Worm (Caenorhabditis elegans) whole organism, L1 larva: ENCODE measurements around the gene C33D9.8.
A peak's percentile ranks its signal among the peaks of the same experiment; 100 is the strongest.

Experiments
- C04F5.9 ChIP-seq: sonication (generic microtip); optimal IDR thresholded peaks from 2 replicates; lab custom pipeline; 2016; ENCODE audit warnings: missing genetic modification characterization, missing compliant biosample characterization
- aha-1 ChIP-seq: fragments of 150-350 bp; optimal IDR thresholded peaks from 2 replicates; lab custom pipeline; 2014; ENCODE audit warnings: missing biosample characterization, missing genetic modification characterization
- alr-1 ChIP-seq: fragments of 200-800 bp; sonication (Bioruptor generic); optimal IDR thresholded peaks from 2 replicates; lab custom pipeline; 2018; ENCODE audit warnings: borderline replicate concordance, mild to moderate bottlenecking, missing genetic modification characterization, missing compliant biosample characterization
- aly-2 ChIP-seq: fragments of 150-350 bp; optimal IDR thresholded peaks from 2 replicates; lab custom pipeline; 2014; ENCODE audit warnings: missing biosample characterization, missing genetic modification characterization
- blmp-1 ChIP-seq: fragments of 150-350 bp; optimal IDR thresholded peaks from 2 replicates; lab custom pipeline; 2014; ENCODE audit warnings: missing biosample characterization, missing genetic modification characterization
- ceh-63 ChIP-seq: fragments of 200-800 bp; sonication (Bioruptor generic); optimal IDR thresholded peaks from 2 replicates; lab custom pipeline; 2018; ENCODE audit warnings: mild to moderate bottlenecking, missing genetic modification characterization, missing compliant biosample characterization
- ceh-82 ChIP-seq, 3 experiments: fragments of 150-350 bp in 1 of 3; sonication (generic microtip) in 2 of 3; optimal IDR thresholded peaks; 2 replicates each; lab custom pipeline; 2014 to 2017; ENCODE audit warnings: missing biosample characterization in 3 of 3, missing genetic modification characterization in 3 of 3
- ceh-88 ChIP-seq: fragments of 200-800 bp; sonication (Bioruptor generic); IDR thresholded peaks from 2 replicates; pipeline ENCODE4 v1.3.6; 2022; ENCODE audit warnings: missing genetic modification characterization, missing compliant biosample characterization
- dsc-1 ChIP-seq: sonication (generic microtip); optimal IDR thresholded peaks from 2 replicates; lab custom pipeline; 2016; ENCODE audit warnings: mild to moderate bottlenecking, missing genetic modification characterization, missing compliant biosample characterization
- efl-1 ChIP-seq, 4 experiments: fragments of 150-350 bp; optimal IDR thresholded peaks in 3 of 4; peaks in 1 of 4; 1 replicate in 1 of 4; 2 replicates in 3 of 4; lab custom pipeline; 2014; ENCODE audit warnings: missing biosample characterization in 2 of 4, missing genetic modification characterization in 2 of 4, missing genetic modification reagents in 2 of 4
- elt-3 ChIP-seq, 6 experiments: fragments of 150-350 bp in 1 of 6; sonication (generic microtip); optimal IDR thresholded peaks; 2 replicates each; lab custom pipeline; 2017 to 2018; ENCODE audit warnings: missing biosample characterization in 6 of 6, missing genetic modification characterization in 6 of 6, inconsistent platforms in 1 of 6
- fkh-10 ChIP-seq: sonication (generic microtip); optimal IDR thresholded peaks from 2 replicates; lab custom pipeline; 2017; ENCODE audit warnings: missing biosample characterization, missing genetic modification reagents, missing genetic modification characterization
- hlh-17 ChIP-seq: fragments of 200-800 bp; sonication (Bioruptor generic); optimal IDR thresholded peaks from 2 replicates; lab custom pipeline; 2018; ENCODE audit warnings: missing genetic modification characterization, mild to moderate bottlenecking, missing compliant biosample characterization, moderate library complexity, borderline replicate concordance
- hlh-4 ChIP-seq: sonication (generic microtip); optimal IDR thresholded peaks from 2 replicates; lab custom pipeline; 2016; ENCODE audit warnings: mild to moderate bottlenecking, missing genetic modification characterization, missing compliant biosample characterization
- isw-1 ChIP-seq: fragments of 200-800 bp; sonication (Bioruptor generic); IDR thresholded peaks from 2 replicates; pipeline ENCODE4 v1.3.6; 2022; ENCODE audit warnings: missing genetic modification characterization, missing compliant biosample characterization
- lin-14 ChIP-seq: fragments of 200-800 bp; sonication (Bioruptor generic); optimal IDR thresholded peaks from 2 replicates; lab custom pipeline; 2018; ENCODE audit warnings: mild to moderate bottlenecking, missing genetic modification characterization, moderate library complexity, missing compliant biosample characterization
- lin-15B ChIP-seq: fragments of 150-350 bp; sonication (generic microtip); optimal IDR thresholded peaks from 3 replicates; lab custom pipeline; 2014; ENCODE audit warnings: missing biosample characterization, missing genetic modification characterization
- lin-35 ChIP-seq, 2 experiments: fragments of 150-350 bp; optimal IDR thresholded peaks; 2 replicates each; lab custom pipeline; 2014; ENCODE audit warnings: missing biosample characterization in 2 of 2, missing genetic modification characterization in 2 of 2, missing genetic modification reagents in 2 of 2
- lin-39 ChIP-seq: fragments of 150-350 bp; optimal IDR thresholded peaks from 2 replicates; lab custom pipeline; 2014; ENCODE audit warnings: missing biosample characterization, missing genetic modification reagents, missing genetic modification characterization
- lir-3 ChIP-seq: sonication (generic microtip); optimal IDR thresholded peaks from 2 replicates; lab custom pipeline; 2016; ENCODE audit warnings: mild to moderate bottlenecking, missing genetic modification characterization, moderate library complexity, missing compliant biosample characterization; ENCODE audit not compliant: poor library complexity
- lsy-2 ChIP-seq, 2 experiments: fragments of 150-350 bp; optimal IDR thresholded peaks; 2 replicates each; lab custom pipeline; 2014; ENCODE audit warnings: missing biosample characterization in 2 of 2, missing genetic modification characterization in 2 of 2
- mef-2 ChIP-seq: fragments of 150-350 bp; optimal IDR thresholded peaks from 2 replicates; lab custom pipeline; 2014; ENCODE audit warnings: missing biosample characterization, missing genetic modification characterization
- nhr-19 ChIP-seq: fragments of 200-800 bp; sonication (Bioruptor generic); conservative IDR thresholded peaks from 2 replicates; pipeline ENCODE4 v1.3.6; 2022; ENCODE audit warnings: missing genetic modification characterization, missing compliant biosample characterization
- nhr-20 ChIP-seq: sonication (generic microtip); optimal IDR thresholded peaks from 2 replicates; lab custom pipeline; 2016; ENCODE audit warnings: mild to moderate bottlenecking, missing genetic modification characterization, missing compliant biosample characterization
- nhr-237 ChIP-seq: fragments of 150-350 bp; optimal IDR thresholded peaks from 2 replicates; lab custom pipeline; 2014; ENCODE audit warnings: missing biosample characterization, missing genetic modification characterization
- nhr-47 ChIP-seq: sonication (generic microtip); optimal IDR thresholded peaks from 2 replicates; lab custom pipeline; 2016; ENCODE audit warnings: mild to moderate bottlenecking, missing genetic modification characterization, moderate library complexity, missing compliant biosample characterization
- nhr-71 ChIP-seq: sonication (generic microtip); optimal IDR thresholded peaks from 2 replicates; lab custom pipeline; 2016; ENCODE audit warnings: mild to moderate bottlenecking, missing genetic modification characterization, moderate library complexity, missing compliant biosample characterization
- nhr-77 ChIP-seq: fragments of 150-350 bp; optimal IDR thresholded peaks from 2 replicates; lab custom pipeline; 2014; ENCODE audit warnings: missing biosample characterization, missing genetic modification characterization
- nhr-85 ChIP-seq: sonication (generic microtip); peaks from one replicate; lab custom pipeline; 2016; ENCODE audit warnings: missing genetic modification characterization, inconsistent platforms, missing compliant biosample characterization
- nhr-90 ChIP-seq: sonication (generic microtip); optimal IDR thresholded peaks from 2 replicates; lab custom pipeline; 2016; ENCODE audit warnings: mild to moderate bottlenecking, missing genetic modification characterization, missing compliant biosample characterization; ENCODE audit not compliant: poor library complexity
- pqm-1 ChIP-seq: sonication (generic microtip); optimal IDR thresholded peaks from 3 replicates; lab custom pipeline; 2017; ENCODE audit warnings: missing biosample characterization, missing genetic modification characterization
- rnt-1 ChIP-seq: sonication (generic microtip); optimal IDR thresholded peaks from 2 replicates; lab custom pipeline; 2016; ENCODE audit warnings: mild to moderate bottlenecking, missing genetic modification characterization, moderate library complexity, missing compliant biosample characterization
- skn-1 ChIP-seq: fragments of 150-350 bp; optimal IDR thresholded peaks from 2 replicates; lab custom pipeline; 2014; ENCODE audit warnings: missing biosample characterization, missing genetic modification characterization
- snpc-4 ChIP-seq: fragments of 150-350 bp; optimal IDR thresholded peaks from 2 replicates; lab custom pipeline; 2014; ENCODE audit warnings: missing biosample characterization, missing genetic modification characterization
- snu-23 ChIP-seq: sonication (generic microtip); optimal IDR thresholded peaks from 2 replicates; lab custom pipeline; 2016; ENCODE audit warnings: missing genetic modification characterization, missing compliant biosample characterization
- sptf-1 ChIP-seq: fragments of 150-350 bp; optimal IDR thresholded peaks from 2 replicates; lab custom pipeline; 2014; ENCODE audit warnings: missing biosample characterization, missing genetic modification characterization
- sup-37 ChIP-seq: fragments of 200-800 bp; sonication (Bioruptor generic); optimal IDR thresholded peaks from 2 replicates; lab custom pipeline; 2018; ENCODE audit warnings: mild to moderate bottlenecking, missing genetic modification characterization, missing compliant biosample characterization
- tbx-2 ChIP-seq: sonication (generic microtip); optimal IDR thresholded peaks from 2 replicates; lab custom pipeline; 2016; ENCODE audit warnings: missing genetic modification characterization, missing compliant biosample characterization
- unc-86 ChIP-seq: sonication (generic microtip); optimal IDR thresholded peaks from 2 replicates; lab custom pipeline; 2016; ENCODE audit warnings: missing genetic modification characterization, missing compliant biosample characterization
- unc-98 ChIP-seq: fragments of 200-800 bp; sonication (Bioruptor generic); IDR thresholded peaks from 2 replicates; pipeline ENCODE4 v1.3.6; 2022; ENCODE audit warnings: missing genetic modification characterization, missing compliant biosample characterization
- vab-15 ChIP-seq: sonication (generic microtip); optimal IDR thresholded peaks from 2 replicates; lab custom pipeline; 2017; ENCODE audit warnings: missing genotype, mild to moderate bottlenecking, missing genetic modification characterization, missing compliant biosample characterization
- xbp-1 ChIP-seq: sonication (generic microtip); optimal IDR thresholded peaks from 2 replicates; lab custom pipeline; 2016; ENCODE audit warnings: missing genetic modification characterization, missing compliant biosample characterization
- zip-4 ChIP-seq: fragments of 200-800 bp; sonication (Bioruptor generic); optimal IDR thresholded peaks from 2 replicates; lab custom pipeline; 2018; ENCODE audit warnings: mild to moderate bottlenecking, missing genetic modification characterization, moderate library complexity, missing compliant biosample characterization

The C33D9.8 gene

ce11 chrIV:8816029-8816428 is 29.5 kb upstream of the C33D9.8 start, which contains the start of gene grsp-2:
grsp-2 (plus strand) TSS chrIV:8816329.
- TF ChIP-seq nhr-19 (GFP tag; lab: Robert Waterston, UW) (no peak), nhr-71 (peak; percentile 5), ceh-82 (tag; optimal IDR thresholded peaks at IDR 0.05; lab: Kevin White, UChicago) (no peak), unc-98 (GFP tag; lab: Robert Waterston, UW) (no peak), unc-86 (no peak), nhr-85 (tag; lab: Kevin White, UChicago) (peak; percentile 71), blmp-1 (tag; lab: Kevin White, UChicago) (peak; percentile 11), sptf-1 (tag; lab: Kevin White, UChicago) (no peak), elt-3 (tag; optimal IDR thresholded peaks at IDR 0.05; lab: Kevin White, UChicago) (peak in 1 of 6 experiments; percentile 1), snu-23 (peak; percentile 2), ceh-88 (no peak)
- TF ChIP-seq, all 84 proteins: peak for 5

ce11 chrIV:8815162-8815561 is 28.6 kb upstream of the C33D9.8 start:
- TF ChIP-seq elt-3 (tag; optimal IDR thresholded peaks at IDR 0.05; lab: Kevin White, UChicago): peak in 4 of 6 experiments; percentile 17 to 84 (median 32)
- peak in 1 of 2 experiments; percentile 18 for TF ChIP-seq lin-35 (GFP tag; optimal IDR thresholded peaks at IDR 0.05; lab: Kevin White, UChicago)
- TF ChIP-seq efl-1 (optimal IDR thresholded peaks at IDR 0.05; lab: Kevin White, UChicago): no peak
- TF ChIP-seq efl-1 (GFP tag; optimal IDR thresholded peaks at IDR 0.05 in 1 of 2; lab: Kevin White, UChicago): no peak
- peak; percentile 59 for TF ChIP-seq nhr-20 (tag; lab: Kevin White, UChicago)
- TF ChIP-seq rnt-1 (tag; lab: Kevin White, UChicago): no peak
- no peak for TF ChIP-seq pqm-1 (tag; lab: Kevin White, UChicago)
- TF ChIP-seq lsy-2 (tag; optimal IDR thresholded peaks at IDR 0.05; lab: Kevin White, UChicago): peak in 1 of 2 experiments; percentile 31
- TF ChIP-seq nhr-90 (tag; lab: Kevin White, UChicago): peak; percentile 13
- TF ChIP-seq nhr-19 (GFP tag; lab: Robert Waterston, UW): no peak
- TF ChIP-seq snu-23: peak; percentile 51
- TF ChIP-seq aly-2 (tag; lab: Kevin White, UChicago): no peak
- no peak for TF ChIP-seq dsc-1 (tag; lab: Kevin White, UChicago)
- TF ChIP-seq nhr-71: peak; percentile 41
- TF ChIP-seq blmp-1 (tag; lab: Kevin White, UChicago): peak; percentile 63
- TF ChIP-seq lin-14 (GFP tag; lab: Kevin White, UChicago): peak; percentile 64
- no peak for TF ChIP-seq lin-15B (tag; lab: Kevin White, UChicago)
- TF ChIP-seq nhr-85 (tag; lab: Kevin White, UChicago): peak; percentile 84
- TF ChIP-seq nhr-47 (tag; lab: Kevin White, UChicago): no peak

- TF ChIP-seq lsy-2 (tag; optimal IDR thresholded peaks at IDR 0.05; lab: Kevin White, UChicago) (peak; percentile 0 to 57), rnt-1 (tag; lab: Kevin White, UChicago) (peak; percentile 56), mef-2 (tag; lab: Kevin White, UChicago) (no peak), snu-23 (peak; percentile 12), nhr-71 (peak; percentile 66), skn-1 (tag; lab: Kevin White, UChicago) (no peak), lir-3 (tag; lab: Kevin White, UChicago) (peak; percentile 27), nhr-19 (GFP tag; lab: Robert Waterston, UW) (peak; percentile 42), snpc-4 (tag; lab: Kevin White, UChicago) (no peak), lin-14 (GFP tag; lab: Kevin White, UChicago) (peak; percentile 60), efl-1 (optimal IDR thresholded peaks at IDR 0.05; lab: Kevin White, UChicago) (peak; percentile 15 to 18), efl-1 (GFP tag; optimal IDR thresholded peaks at IDR 0.05 in 1 of 2; lab: Kevin White, UChicago) (peak in 1 of 2 experiments; percentile 52), lin-39 (tag; lab: Kevin White, UChicago) (peak; percentile 16)
These were observed 27.1 kb upstream of the C33D9.8 start, which contains the start of gene exc-5 for ce11 chrIV:8813614-8814013. exc-5 (minus strand) TSS chrIV:8813670.

- TF ChIP-seq nhr-77 (tag; lab: Kevin White, UChicago) (peak; percentile 4), aha-1 (no peak)
- TF ChIP-seq, all 84 proteins: peak for 1
These were observed 20.8 kb upstream of the C33D9.8 start for ce11 chrIV:8807327-8807726.

ce11 chrIV:8798255-8798654 is 11.7 kb upstream of the C33D9.8 start, which contains the start of gene clec-182:
clec-182 (minus strand) TSS chrIV:8798355.
- no peak for TF ChIP-seq fkh-10 (GFP tag; lab: Kevin White, UChicago)
- TF ChIP-seq hlh-17 (GFP tag; lab: Kevin White, UChicago): no peak
- TF ChIP-seq hlh-4: no peak
- TF ChIP-seq isw-1 (GFP tag; lab: Robert Waterston, UW): no peak
- no peak for TF ChIP-seq ceh-63 (GFP tag; lab: Kevin White, UChicago)
- no peak for TF ChIP-seq alr-1
- TF ChIP-seq aha-1: no peak
- TF ChIP-seq ceh-88: no peak
- no peak for TF ChIP-seq xbp-1
- no peak for TF ChIP-seq sup-37
- no peak for TF ChIP-seq zip-4 (GFP tag; lab: Kevin White, UChicago)
- no peak for TF ChIP-seq tbx-2
- no peak for TF ChIP-seq vab-15
- TF ChIP-seq nhr-237 (tag; lab: Kevin White, UChicago): no peak
- TF ChIP-seq C04F5.9 (tag; lab: Kevin White, UChicago): no peak
